Worm (Caenorhabditis elegans): Measurements from ENCODE around the gene rexd-1.

ce11 chrIII:1860129-1860528 is 25.8 kb downstream of the rexd-1 start, which contains the start of gene ttc-7:
- TF ChIP-seq pha-4 (tag; optimal IDR thresholded peaks at IDR 0.05) (no peak), D2030.7 (GFP tag; IDR thresholded peaks at IDR 0.05) (no peak), mel-28 (tag; optimal IDR thresholded peaks at IDR 0.05; ENCODE audit: borderline replicate concordance) (no peak)

All from whole organism, young adult.